Fruit fly (Drosophila melanogaster) whole organism, embryonic: ENCODE results near the gene SIDL.

Experiments used
- Atf6 ChIP-seq: fragments of 200-800 bp; sonication (Bioruptor generic); IDR thresholded peaks from 2 replicates; pipeline ENCODE4 v1.3.6; 2022; ENCODE audit warnings: missing biosample characterization, missing genetic modification characterization
- BEAF-32 ChIP-seq: fragments of 200-800 bp; sonication (Bioruptor generic); optimal IDR thresholded peaks from 3 replicates; lab custom pipeline; 2017; ENCODE audit warnings: missing biosample characterization, missing genetic modification characterization, mild to moderate bottlenecking, moderate library complexity, missing genetic modification reagents
- CG12071 ChIP-seq: fragments of 200-800 bp; sonication (Bioruptor generic); optimal IDR thresholded peaks from 3 replicates; lab custom pipeline; 2018; ENCODE audit warnings: missing biosample characterization, mild to moderate bottlenecking, missing genetic modification characterization
- CG12219 ChIP-seq: fragments of 200-800 bp; sonication (Bioruptor generic); optimal IDR thresholded peaks from 3 replicates; lab custom pipeline; 2018; ENCODE audit warnings: missing biosample characterization, mild to moderate bottlenecking, missing genetic modification characterization
- CG12659 ChIP-seq: fragments of 200-800 bp; sonication (Bioruptor generic); optimal IDR thresholded peaks from 3 replicates; lab custom pipeline; 2017; ENCODE audit warnings: mild to moderate bottlenecking, missing biosample characterization, missing genetic modification reagents, missing genetic modification characterization
- CG12942 ChIP-seq: fragments of 200-800 bp; sonication (Bioruptor generic); optimal IDR thresholded peaks from 3 replicates; lab custom pipeline; 2016; ENCODE audit warnings: missing biosample characterization, missing genetic modification characterization
- CG13296 ChIP-seq: fragments of 200-800 bp; sonication (Bioruptor generic); optimal IDR thresholded peaks from 3 replicates; lab custom pipeline; 2018; ENCODE audit warnings: missing biosample characterization, mild to moderate bottlenecking, missing genetic modification characterization
- CG15479 ChIP-seq: fragments of 200-800 bp; sonication (Bioruptor generic); optimal IDR thresholded peaks from 3 replicates; lab custom pipeline; 2019; ENCODE audit warnings: missing biosample characterization, mild to moderate bottlenecking, missing genetic modification characterization, moderate library complexity
- CG15514 ChIP-seq: fragments of 200-800 bp; sonication (Bioruptor generic); optimal IDR thresholded peaks from 3 replicates; lab custom pipeline; 2017; ENCODE audit warnings: missing biosample characterization, missing genetic modification characterization, mild to moderate bottlenecking, moderate library complexity, missing genetic modification reagents
- CG16863 ChIP-seq: fragments of 200-800 bp; sonication (Bioruptor generic); optimal IDR thresholded peaks from 3 replicates; lab custom pipeline; 2016; ENCODE audit warnings: missing biosample characterization, missing genetic modification characterization
- CG17568 ChIP-seq: fragments of 200-800 bp; sonication (Bioruptor generic); optimal IDR thresholded peaks from 2 replicates; lab custom pipeline; 2018; ENCODE audit warnings: missing biosample characterization, mild to moderate bottlenecking, missing genetic modification characterization, moderate library complexity
- CG1792 ChIP-seq: fragments of 200-800 bp; sonication (Bioruptor generic); optimal IDR thresholded peaks from 2 replicates; lab custom pipeline; 2016; ENCODE audit warnings: missing biosample characterization, missing genetic modification characterization
- CG2199 ChIP-seq: fragments of 200-800 bp; sonication (Bioruptor generic); IDR thresholded peaks from 3 replicates; pipeline ENCODE4 v1.3.6; 2022; ENCODE audit warnings: missing biosample characterization, missing genetic modification characterization
- CG2712 ChIP-seq: fragments of 200-800 bp; optimal IDR thresholded peaks from 3 replicates; lab custom pipeline; 2019; ENCODE audit warnings: missing biosample characterization, mild to moderate bottlenecking, missing genetic modification characterization, moderate library complexity
- CG32767 ChIP-seq: fragments of 200-800 bp; sonication (Bioruptor generic); IDR thresholded peaks from 2 replicates; pipeline ENCODE4 v1.3.6; 2022; ENCODE audit warnings: missing biosample characterization, missing genetic modification characterization
- CG3281 ChIP-seq: fragments of 200-800 bp; sonication (Bioruptor generic); optimal IDR thresholded peaks from 3 replicates; lab custom pipeline; 2017; ENCODE audit warnings: missing biosample characterization, mild to moderate bottlenecking, missing genetic modification characterization
- CG34376 ChIP-seq: fragments of 200-800 bp; sonication (Bioruptor generic); optimal IDR thresholded peaks from 2 replicates; lab custom pipeline; 2018; ENCODE audit warnings: missing biosample characterization, mild to moderate bottlenecking, missing genetic modification characterization
- CG6654 ChIP-seq: fragments of 200-800 bp; sonication (Bioruptor generic); optimal IDR thresholded peaks from 2 replicates; lab custom pipeline; 2017; ENCODE audit warnings: missing biosample characterization, mild to moderate bottlenecking, missing genetic modification characterization
- CG7271 ChIP-seq: fragments of 200-800 bp; sonication (Bioruptor generic); optimal IDR thresholded peaks from 2 replicates; lab custom pipeline; 2018; ENCODE audit warnings: missing biosample characterization, mild to moderate bottlenecking, missing genetic modification characterization, moderate library complexity
- CG8388 ChIP-seq: fragments of 200-800 bp; sonication (Bioruptor generic); optimal IDR thresholded peaks from 2 replicates; lab custom pipeline; 2019; ENCODE audit warnings: missing biosample characterization, mild to moderate bottlenecking, missing genetic modification characterization, moderate library complexity
- CG9609 ChIP-seq: fragments of 200-800 bp; sonication (Bioruptor generic); optimal IDR thresholded peaks from 3 replicates; lab custom pipeline; 2016; ENCODE audit warnings: missing biosample characterization, missing genetic modification characterization
- D ChIP-seq, 2 experiments: fragments of 200-800 bp in 1 of 2; fragments of >200 bp in 1 of 2; sonication (Bioruptor generic) in 1 of 2; optimal IDR thresholded peaks; 2 replicates in 1 of 2; 3 replicates in 1 of 2; lab custom pipeline; 2017; ENCODE audit warnings: mild to moderate bottlenecking in 1 of 2, missing biosample characterization in 1 of 2, missing genetic modification characterization in 1 of 2, missing genetic modification reagents in 1 of 2
- Dbx ChIP-seq: fragments of 200-800 bp; sonication (Bioruptor generic); IDR thresholded peaks from 3 replicates; pipeline ENCODE4 v1.3.6; 2022; ENCODE audit warnings: missing biosample characterization, missing genetic modification characterization
- Dfd ChIP-seq, 2 experiments: fragments of >200 bp; optimal IDR thresholded peaks; 2 replicates each; lab custom pipeline; 2017; ENCODE audit warnings: missing biosample characterization in 2 of 2, missing genetic modification characterization in 2 of 2
- Dp ChIP-seq: fragments of 200-800 bp; sonication (Bioruptor generic); optimal IDR thresholded peaks from 2 replicates; lab custom pipeline; 2018; ENCODE audit warnings: missing biosample characterization, mild to moderate bottlenecking, missing genetic modification characterization, moderate library complexity
- ERR ChIP-seq: fragments of 200-800 bp; sonication (Bioruptor generic); optimal IDR thresholded peaks from 2 replicates; lab custom pipeline; 2016; ENCODE audit warnings: missing biosample characterization, missing genetic modification characterization
- HLH3B ChIP-seq: fragments of 200-800 bp; sonication (Bioruptor generic); IDR thresholded peaks from 2 replicates; pipeline ENCODE4 v1.3.6; 2022; ENCODE audit warnings: missing biosample characterization, missing genetic modification characterization
- Mes4 ChIP-seq: fragments of 200-800 bp; sonication (Bioruptor generic); optimal IDR thresholded peaks from 2 replicates; lab custom pipeline; 2016; ENCODE audit warnings: missing biosample characterization, missing genetic modification characterization
- Opbp ChIP-seq: fragments of 200-800 bp; sonication (Bioruptor generic); IDR thresholded peaks from 3 replicates; pipeline ENCODE4 v1.3.6; 2022; ENCODE audit warnings: missing biosample characterization, missing genetic modification characterization; ENCODE audit not compliant: partially characterized antibody
- Tbp ChIP-seq: fragments of >200 bp; optimal IDR thresholded peaks from 2 replicates; lab custom pipeline; 2018; ENCODE audit warnings: missing biosample characterization, missing genetic modification characterization
- Usf ChIP-seq: fragments of 200-800 bp; sonication (Bioruptor generic); optimal IDR thresholded peaks from 2 replicates; lab custom pipeline; 2017; ENCODE audit warnings: missing genotype, missing biosample characterization, missing genetic modification characterization
- ac ChIP-seq: fragments of 200-800 bp; sonication (Bioruptor generic); optimal IDR thresholded peaks from 3 replicates; lab custom pipeline; 2017; ENCODE audit warnings: missing biosample characterization, mild to moderate bottlenecking, missing genetic modification characterization
- aop ChIP-seq: fragments of 200-800 bp; sonication (Bioruptor generic); IDR thresholded peaks from 2 replicates; pipeline ENCODE4 v1.3.6; 2022; ENCODE audit warnings: missing biosample characterization, missing genetic modification characterization
- ap ChIP-seq: fragments of 200-800 bp; sonication (Bioruptor generic); IDR thresholded peaks from 2 replicates; pipeline ENCODE4 v1.3.6; 2022; ENCODE audit warnings: missing biosample characterization, missing genetic modification characterization
- br ChIP-seq: fragments of >200 bp; optimal IDR thresholded peaks from 2 replicates; lab custom pipeline; 2017
- cad ChIP-seq: fragments of >200 bp; optimal IDR thresholded peaks from 2 replicates; lab custom pipeline; 2017; ENCODE audit warnings: missing biosample characterization, missing genetic modification characterization
- croc ChIP-seq: fragments of 200-800 bp; sonication (Bioruptor generic); conservative IDR thresholded peaks from 3 replicates; pipeline ENCODE4 v1.3.6; 2022; ENCODE audit warnings: missing biosample characterization, missing genetic modification characterization
- danr ChIP-seq: fragments of 200-800 bp; sonication (Bioruptor generic); IDR thresholded peaks from 2 replicates; pipeline ENCODE4 v1.3.6; 2022; ENCODE audit warnings: missing biosample characterization, missing genetic modification characterization
- dpn ChIP-seq, 2 experiments: fragments of 200-800 bp; sonication (Bioruptor generic); optimal IDR thresholded peaks; 3 replicates each; lab custom pipeline; 2016; ENCODE audit warnings: missing biosample characterization in 2 of 2, missing genetic modification characterization in 2 of 2
- eve ChIP-seq, 2 experiments: fragments of >200 bp; optimal IDR thresholded peaks; 2 replicates each; lab custom pipeline; 2017; ENCODE audit warnings: missing biosample characterization in 2 of 2, missing genetic modification characterization in 2 of 2
- kni ChIP-seq: fragments of 200-800 bp; sonication (Bioruptor generic); optimal IDR thresholded peaks from 3 replicates; lab custom pipeline; 2017; ENCODE audit warnings: mild to moderate bottlenecking, missing biosample characterization, missing genetic modification reagents, missing genetic modification characterization
- lola ChIP-seq, 3 experiments: fragments of >200 bp in 2 of 3; fragments of 200-800 bp in 1 of 3; sonication (Bioruptor generic) in 1 of 3; optimal IDR thresholded peaks; 2 replicates each; lab custom pipeline; 2017 to 2019; ENCODE audit warnings: missing biosample characterization in 3 of 3, missing genetic modification characterization in 3 of 3, mild to moderate bottlenecking in 1 of 3, moderate library complexity in 1 of 3
- nmo ChIP-seq: fragments of 200-800 bp; sonication (Bioruptor generic); optimal IDR thresholded peaks from 2 replicates; lab custom pipeline; 2018; ENCODE audit warnings: missing biosample characterization, mild to moderate bottlenecking, missing genetic modification characterization, moderate library complexity
- pan ChIP-seq, 4 experiments: fragments of >200 bp in 3 of 4; fragments of 200-800 bp in 1 of 4; sonication (Bioruptor generic) in 1 of 4; optimal IDR thresholded peaks in 3 of 4; IDR thresholded peaks in 1 of 4; 2 replicates each; pipeline versions ENCODE4 v1.3.6 to Lab custom; 2017 to 2022; ENCODE audit warnings: missing biosample characterization in 2 of 4, missing genetic modification characterization in 2 of 4, mixed read lengths in 1 of 4
- row ChIP-seq: fragments of 200-800 bp; sonication (Bioruptor generic); IDR thresholded peaks from 3 replicates; pipeline ENCODE4 v1.3.6; 2022; ENCODE audit warnings: missing biosample characterization, missing genetic modification characterization
- zf30C ChIP-seq: fragments of 200-800 bp; sonication (Bioruptor generic); optimal IDR thresholded peaks from 3 replicates; lab custom pipeline; 2018; ENCODE audit warnings: missing biosample characterization, mild to moderate bottlenecking, missing genetic modification characterization
- zfh1 ChIP-seq: fragments of 200-800 bp; sonication (Bioruptor generic); IDR thresholded peaks from 3 replicates; pipeline ENCODE4 v1.3.6; 2022; ENCODE audit warnings: missing biosample characterization, missing genetic modification characterization
- zfh2 ChIP-seq: fragments of 200-800 bp; sonication (Bioruptor generic); optimal IDR thresholded peaks from 2 replicates; lab custom pipeline; 2016; ENCODE audit warnings: missing biosample characterization, missing genetic modification characterization

The SIDL gene

DNA sequence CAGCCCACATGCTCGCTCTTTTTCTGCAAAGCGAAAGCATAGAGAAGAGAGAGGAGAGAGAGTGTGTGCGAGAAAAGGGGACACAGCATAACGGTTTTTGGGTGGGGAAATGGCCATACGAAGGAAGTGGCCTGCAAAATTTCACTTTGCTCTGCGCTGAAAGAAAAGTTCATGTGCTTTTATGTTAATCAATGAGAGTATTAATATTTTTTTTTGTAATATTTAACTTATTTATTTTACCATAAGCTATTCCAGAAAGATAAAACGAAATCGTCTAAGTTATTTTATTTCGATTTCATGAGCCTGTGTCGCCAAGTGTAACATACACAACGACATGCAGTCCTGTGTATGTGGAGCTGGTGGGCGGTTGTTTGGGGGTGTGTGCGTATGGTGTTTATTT lies 31.8 kb upstream of the SIDL start (continued):
- TF ChIP-seq danr (GFP tag; lab: Robert Waterston, UW) = peak; percentile 32; the same call in 1 of the 2 replicates
- TF ChIP-seq Dbx (GFP tag; lab: Robert Waterston, UW) = peak; percentile 78
- peak; percentile 57 for TF ChIP-seq zf30C (GFP tag; lab: Kevin White, UChicago)
- TF ChIP-seq CG15479 (GFP tag; lab: Kevin White, UChicago) = no peak
- TF ChIP-seq, all 482 proteins: peak for 188

- TF ChIP-seq Dp (GFP tag; lab: Kevin White, UChicago) (peak; percentile 6), zfh1 (GFP tag; lab: Robert Waterston, UW) (no peak), CG12942 (GFP tag; lab: Kevin White, UChicago) (no peak), CG8388 (GFP tag; lab: Kevin White, UChicago) (peak; percentile 16), CG6654 (GFP tag; lab: Kevin White, UChicago) (no peak), BEAF-32 (GFP tag; lab: Kevin White, UChicago) (peak; percentile 4), croc (no peak), ac (no peak), CG3281 (no peak), CG13296 (GFP tag; lab: Kevin White, UChicago) (no peak), Atf6 (no peak), CG1792 (GFP tag; lab: Kevin White, UChicago) (no peak), row (GFP tag; lab: Robert Waterston, UW) (peak; percentile 18; the same call in 1 of the 3 replicates), ERR (GFP tag; lab: Kevin White, UChicago) (no peak), HLH3B (GFP tag; lab: Robert Waterston, UW) (no peak), CG12219 (no peak), CG2712 (tag; lab: Kevin White, UChicago) (peak; percentile 7), nmo (no peak), pan (optimal IDR thresholded peaks at IDR 0.05; lab: Kevin White, UChicago) (no peak), pan (GFP tag; optimal IDR thresholded peaks at IDR 0.05 in 1 of 2, IDR thresholded peaks at IDR 0.05 in 1 of 2) (no peak), Mes4 (GFP tag; lab: Kevin White, UChicago) (no peak), CG32767 (GFP tag; lab: Robert Waterston, UW) (no peak), ap (GFP tag; lab: Robert Waterston, UW) (no peak), CG12659 (GFP tag; lab: Kevin White, UChicago) (no peak), CG2199 (GFP tag; lab: Robert Waterston, UW) (no peak), Usf (GFP tag; lab: Kevin White, UChicago) (no peak), CG34376 (no peak), dpn (GFP tag; optimal IDR thresholded peaks at IDR 0.05; lab: Kevin White, UChicago) (no peak), aop (no peak), Tbp (GFP tag; lab: Kevin White, UChicago) (no peak), CG16863 (no peak), zfh2 (GFP tag; lab: Kevin White, UChicago) (no peak), cad (no peak), eve (GFP tag; optimal IDR thresholded peaks at IDR 0.05; lab: Kevin White, UChicago) (no peak), CG15479 (GFP tag; lab: Kevin White, UChicago) (no peak), Opbp (peak; percentile 34; the same call in 2 of the 3 replicates), CG12071 (GFP tag; lab: Kevin White, UChicago) (no peak), lola (GFP tag; optimal IDR thresholded peaks at IDR 0.05; lab: Kevin White, UChicago) (no peak), CG17568 (GFP tag; lab: Kevin White, UChicago) (no peak), CG7271 (tag; lab: Kevin White, UChicago) (no peak), kni (GFP tag; lab: Kevin White, UChicago) (no peak), CG9609 (GFP tag; lab: Kevin White, UChicago) (no peak), Dfd (GFP tag; optimal IDR thresholded peaks at IDR 0.05; lab: Kevin White, UChicago) (no peak), br (lab: Kevin White, UChicago) (no peak), CG15514 (GFP tag; lab: Kevin White, UChicago) (peak; percentile 99), D (optimal IDR thresholded peaks at IDR 0.05; lab: Kevin White, UChicago) (peak; percentile 45), D (GFP tag; optimal IDR thresholded peaks at IDR 0.05; lab: Kevin White, UChicago) (no peak)
Measured at dm6 chr3R:15249735-15250134, 31.1 kb upstream of the SIDL start, which contains the start of gene CG42404. Gene CG42404, plus strand, starts transcription at chr3R:15250094.
